Worm (Caenorhabditis elegans): ENCODE results near the gene B0524.5.

ce11 chrIII:1848747-1849146 is 44.9 kb downstream of the B0524.5 start, which contains the start of gene pqn-82:
- no peak for TF ChIP-seq ztf-11 (tag; optimal IDR thresholded peaks at IDR 0.05)
- no peak for TF ChIP-seq sox-4 (tag; optimal IDR thresholded peaks at IDR 0.05)
- no peak for TF ChIP-seq snpc-4 (tag; optimal IDR thresholded peaks at IDR 0.05)
- TF ChIP-seq nhr-28 (tag; optimal IDR thresholded peaks at IDR 0.05), result no peak
- TF ChIP-seq nhr-237 (tag; optimal IDR thresholded peaks at IDR 0.05), result no peak
